Fruit fly (Drosophila melanogaster) whole organism, embryonic: ENCODE results near the gene CG17344.

Experiments
- Antp ChIP-seq: fragments of 200-800 bp; sonication (Bioruptor generic); optimal IDR thresholded peaks from 3 replicates; lab custom pipeline; 2016; ENCODE audit warnings: missing biosample characterization, missing genetic modification characterization
- B-H1 ChIP-seq: fragments of 200-800 bp; sonication (Bioruptor generic); IDR thresholded peaks from 3 replicates; pipeline ENCODE4 v1.3.6; 2022; ENCODE audit warnings: missing biosample characterization, missing genetic modification characterization
- Bteb2 ChIP-seq: fragments of 200-800 bp; sonication (Bioruptor generic); optimal IDR thresholded peaks from 2 replicates; lab custom pipeline; 2016; ENCODE audit warnings: missing biosample characterization, missing genetic modification characterization
- CG10209 ChIP-seq: fragments of 200-800 bp; sonication (Bioruptor generic); optimal IDR thresholded peaks from 3 replicates; lab custom pipeline; 2017; ENCODE audit warnings: missing biosample characterization, mild to moderate bottlenecking, missing genetic modification characterization, missing genetic modification reagents
- CG10274 ChIP-seq: fragments of 200-800 bp; sonication (Bioruptor generic); optimal IDR thresholded peaks from 3 replicates; lab custom pipeline; 2017; ENCODE audit warnings: missing biosample characterization, mild to moderate bottlenecking, missing genetic modification characterization
- CG10321 ChIP-seq: fragments of 200-800 bp; sonication (Bioruptor generic); IDR thresholded peaks from 2 replicates; pipeline ENCODE4 v1.3.6; 2022; ENCODE audit warnings: missing biosample characterization, missing genetic modification characterization
- CG11093 ChIP-seq: fragments of 200-800 bp; sonication (Bioruptor generic); IDR thresholded peaks from 3 replicates; pipeline ENCODE4 v1.3.6; 2022; ENCODE audit warnings: missing biosample characterization, missing genetic modification characterization
- CG12391 ChIP-seq: fragments of 200-800 bp; sonication (Bioruptor generic); optimal IDR thresholded peaks from 3 replicates; lab custom pipeline; 2018; ENCODE audit warnings: missing biosample characterization, mild to moderate bottlenecking, missing genetic modification characterization, moderate library complexity
- CG1602 ChIP-seq: fragments of 200-800 bp; sonication (Bioruptor generic); optimal IDR thresholded peaks from 3 replicates; lab custom pipeline; 2016; ENCODE audit warnings: missing biosample characterization, missing genetic modification characterization
- CG1603 ChIP-seq: fragments of 200-800 bp; sonication (Bioruptor generic); optimal IDR thresholded peaks from 2 replicates; lab custom pipeline; 2019; ENCODE audit warnings: missing biosample characterization, mild to moderate bottlenecking, missing genetic modification characterization, moderate library complexity
- CG16779 ChIP-seq: fragments of 200-800 bp; sonication (Bioruptor generic); IDR thresholded peaks from 2 replicates; pipeline ENCODE4 v1.3.6; 2022; ENCODE audit warnings: missing biosample characterization, missing genetic modification characterization
- CG16813 ChIP-seq: fragments of 200-800 bp; sonication (Bioruptor generic); IDR thresholded peaks from 3 replicates; pipeline ENCODE4 v1.3.6; 2022; ENCODE audit warnings: missing biosample characterization, missing genetic modification characterization; ENCODE audit not compliant: partially characterized antibody
- CG16815 ChIP-seq: fragments of 200-800 bp; sonication (Bioruptor generic); optimal IDR thresholded peaks from 3 replicates; lab custom pipeline; 2017; ENCODE audit warnings: missing biosample characterization, mild to moderate bottlenecking, missing genetic modification characterization
- CG18262 ChIP-seq: fragments of 200-800 bp; optimal IDR thresholded peaks from 3 replicates; lab custom pipeline; 2019; ENCODE audit warnings: missing biosample characterization, mild to moderate bottlenecking, missing genetic modification characterization, moderate library complexity
- CG31224 ChIP-seq: fragments of 200-800 bp; sonication (Bioruptor generic); IDR thresholded peaks from 2 replicates; pipeline ENCODE4 v1.3.6; 2022; ENCODE audit warnings: missing biosample characterization, missing genetic modification characterization
- CG3163 ChIP-seq: fragments of 200-800 bp; sonication (Bioruptor generic); optimal IDR thresholded peaks from 3 replicates; lab custom pipeline; 2016; ENCODE audit warnings: missing biosample characterization, missing genetic modification characterization
- CG33557 ChIP-seq: fragments of 200-800 bp; sonication (Bioruptor generic); optimal IDR thresholded peaks from 2 replicates; lab custom pipeline; 2019; ENCODE audit warnings: missing biosample characterization, mild to moderate bottlenecking, missing genetic modification characterization, moderate library complexity
- CG5953 ChIP-seq: fragments of 200-800 bp; sonication (Bioruptor generic); IDR thresholded peaks from 2 replicates; pipeline ENCODE4 v1.3.6; 2022; ENCODE audit warnings: missing biosample characterization, missing genetic modification characterization
- CG7928 ChIP-seq: fragments of 200-800 bp; sonication (Bioruptor generic); optimal IDR thresholded peaks from 2 replicates; lab custom pipeline; 2017; ENCODE audit warnings: missing biosample characterization, mild to moderate bottlenecking, missing genetic modification characterization
- CG9609 ChIP-seq: fragments of 200-800 bp; sonication (Bioruptor generic); optimal IDR thresholded peaks from 3 replicates; lab custom pipeline; 2016; ENCODE audit warnings: missing biosample characterization, missing genetic modification characterization
- Chrac-16 ChIP-seq: fragments of 200-800 bp; sonication (Bioruptor generic); optimal IDR thresholded peaks from 3 replicates; lab custom pipeline; 2016; ENCODE audit warnings: missing biosample characterization, missing genetic modification characterization
- D19B ChIP-seq: fragments of 200-800 bp; sonication (Bioruptor generic); optimal IDR thresholded peaks from 2 replicates; lab custom pipeline; 2017; ENCODE audit warnings: missing biosample characterization, mild to moderate bottlenecking, missing genetic modification characterization
- Deaf1 ChIP-seq: fragments of 200-800 bp; optimal IDR thresholded peaks from 3 replicates; lab custom pipeline; 2019; ENCODE audit warnings: missing biosample characterization, mild to moderate bottlenecking, missing genetic modification characterization, moderate library complexity
- Dek ChIP-seq: fragments of 200-800 bp; sonication (Bioruptor generic); optimal IDR thresholded peaks from 3 replicates; lab custom pipeline; 2019; ENCODE audit warnings: missing biosample characterization, mild to moderate bottlenecking, missing genetic modification characterization, moderate library complexity
- Dip2 ChIP-seq: fragments of 200-800 bp; sonication (Bioruptor generic); IDR thresholded peaks from 2 replicates; pipeline ENCODE4 v1.3.6; 2022; ENCODE audit warnings: missing biosample characterization, missing genetic modification characterization
- Gug ChIP-seq: fragments of 200-800 bp; sonication (Bioruptor generic); IDR thresholded peaks from 4 replicates; pipeline ENCODE4 v1.3.6; 2022; ENCODE audit warnings: missing biosample characterization, missing genetic modification characterization
- HLH3B ChIP-seq: fragments of 200-800 bp; sonication (Bioruptor generic); IDR thresholded peaks from 2 replicates; pipeline ENCODE4 v1.3.6; 2022; ENCODE audit warnings: missing biosample characterization, missing genetic modification characterization
- Hand ChIP-seq: fragments of 200-800 bp; sonication (Bioruptor generic); optimal IDR thresholded peaks from 2 replicates; lab custom pipeline; 2017; ENCODE audit warnings: mild to moderate bottlenecking, missing biosample characterization, missing genetic modification reagents, missing genetic modification characterization
- Hr51 ChIP-seq, 2 experiments: fragments of 200-800 bp; sonication (Bioruptor generic); optimal IDR thresholded peaks; 2 replicates in 1 of 2; 3 replicates in 1 of 2; lab custom pipeline; 2016 to 2018; ENCODE audit warnings: missing biosample characterization in 2 of 2, missing genetic modification characterization in 2 of 2, mild to moderate bottlenecking in 1 of 2, moderate library complexity in 1 of 2
- Jarid2 ChIP-seq: fragments of 200-800 bp; sonication (Bioruptor generic); optimal IDR thresholded peaks from 3 replicates; lab custom pipeline; 2017; ENCODE audit warnings: mild to moderate bottlenecking, missing biosample characterization, missing genetic modification reagents, missing genetic modification characterization
- Lhr ChIP-seq: fragments of 200-800 bp; sonication (Bioruptor generic); optimal IDR thresholded peaks from 3 replicates; lab custom pipeline; 2017; ENCODE audit warnings: mild to moderate bottlenecking, missing biosample characterization, missing genetic modification reagents, missing genetic modification characterization
- Nf-YC ChIP-seq: fragments of 200-800 bp; optimal IDR thresholded peaks from 3 replicates; lab custom pipeline; 2019; ENCODE audit warnings: missing biosample characterization, mild to moderate bottlenecking, missing genetic modification characterization, moderate library complexity
- Pdp1 ChIP-seq, 2 experiments: fragments of 200-800 bp; sonication (Bioruptor generic); optimal IDR thresholded peaks; 3 replicates each; lab custom pipeline; 2016; ENCODE audit warnings: missing biosample characterization in 2 of 2, missing genetic modification characterization in 2 of 2, mild to moderate bottlenecking in 1 of 2, moderate library complexity in 1 of 2
- Rx ChIP-seq: fragments of 200-800 bp; sonication (Bioruptor generic); IDR thresholded peaks from 2 replicates; pipeline ENCODE4 v1.3.6; 2022; ENCODE audit warnings: missing biosample characterization, missing genetic modification characterization
- Xrp1 ChIP-seq: fragments of 200-800 bp; sonication (Bioruptor generic); IDR thresholded peaks from 2 replicates; pipeline ENCODE4 v1.3.6; 2022; ENCODE audit warnings: missing biosample characterization, missing genetic modification characterization
- cato ChIP-seq: fragments of 200-800 bp; sonication (Bioruptor generic); optimal IDR thresholded peaks from 2 replicates; lab custom pipeline; 2016; ENCODE audit warnings: missing biosample characterization, missing genetic modification characterization, borderline replicate concordance
- chif ChIP-seq, 2 experiments: fragments of 200-800 bp; sonication (Bioruptor generic); optimal IDR thresholded peaks; 3 replicates each; lab custom pipeline; 2016; ENCODE audit warnings: missing biosample characterization in 2 of 2, missing genetic modification characterization in 2 of 2
- chinmo ChIP-seq: fragments of 200-800 bp; sonication (Bioruptor generic); IDR thresholded peaks from 4 replicates; pipeline ENCODE4 v1.3.6; 2022; ENCODE audit warnings: missing biosample characterization, missing genetic modification characterization; ENCODE audit not compliant: partially characterized antibody
- chm ChIP-seq: fragments of 200-800 bp; sonication (Bioruptor generic); IDR thresholded peaks from 2 replicates; pipeline ENCODE4 v1.3.6; 2022; ENCODE audit warnings: missing biosample characterization, missing genetic modification characterization
- croc ChIP-seq: fragments of 200-800 bp; sonication (Bioruptor generic); conservative IDR thresholded peaks from 3 replicates; pipeline ENCODE4 v1.3.6; 2022; ENCODE audit warnings: missing biosample characterization, missing genetic modification characterization
- crol ChIP-seq: fragments of 200-800 bp; sonication (Bioruptor generic); IDR thresholded peaks from 2 replicates; pipeline ENCODE4 v1.3.6; 2022; ENCODE audit warnings: missing biosample characterization, missing genetic modification characterization
- dimm ChIP-seq: fragments of 200-800 bp; sonication (Bioruptor generic); IDR thresholded peaks from 2 replicates; pipeline ENCODE4 v1.3.6; 2022; ENCODE audit warnings: missing biosample characterization, missing genetic modification characterization
- fd64A ChIP-seq: fragments of 200-800 bp; sonication (Bioruptor generic); optimal IDR thresholded peaks from 3 replicates; lab custom pipeline; 2018; ENCODE audit warnings: missing biosample characterization, mild to moderate bottlenecking, missing genetic modification characterization
- gcm ChIP-seq: fragments of 200-800 bp; sonication (Bioruptor generic); optimal IDR thresholded peaks from 2 replicates; lab custom pipeline; 2019; ENCODE audit warnings: missing biosample characterization, mild to moderate bottlenecking, missing genetic modification characterization, moderate library complexity
- ken ChIP-seq: fragments of 200-800 bp; sonication (Bioruptor generic); IDR thresholded peaks from 3 replicates; pipeline ENCODE4 v1.3.6; 2022; ENCODE audit warnings: missing biosample characterization, missing genetic modification characterization
- otp ChIP-seq: fragments of 200-800 bp; sonication (Bioruptor generic); IDR thresholded peaks from 3 replicates; pipeline ENCODE4, ENCODE4 v1.3.6; 2022; ENCODE audit warnings: missing biosample characterization, missing genetic modification characterization
- stc ChIP-seq: fragments of 200-800 bp; sonication (Bioruptor generic); IDR thresholded peaks from 2 replicates; pipeline ENCODE4 v1.3.6; 2022; ENCODE audit warnings: missing biosample characterization, missing genetic modification characterization
- tll ChIP-seq, 2 experiments: fragments of 200-800 bp in 1 of 2; fragments of >200 bp in 1 of 2; sonication (Bioruptor generic) in 1 of 2; optimal IDR thresholded peaks; 2 replicates each; lab custom pipeline; 2017 to 2019; ENCODE audit warnings: missing biosample characterization in 2 of 2, missing genetic modification characterization in 2 of 2, mild to moderate bottlenecking in 1 of 2, moderate library complexity in 1 of 2
- tna ChIP-seq: fragments of 200-800 bp; sonication (Bioruptor generic); IDR thresholded peaks from 2 replicates; pipeline ENCODE4 v1.3.6; 2022; ENCODE audit warnings: missing biosample characterization, missing genetic modification characterization; ENCODE audit not compliant: partially characterized antibody
- yki ChIP-seq: fragments of >200 bp; optimal IDR thresholded peaks from 3 replicates; lab custom pipeline; 2018
- zen ChIP-seq: fragments of 200-800 bp; sonication (Bioruptor generic); optimal IDR thresholded peaks from 3 replicates; lab custom pipeline; 2018; ENCODE audit warnings: missing biosample characterization, mild to moderate bottlenecking, missing genetic modification characterization, moderate library complexity

Gene CG17344

dm6 chr2L:19136735-19137134 is 34.9 kb downstream of the CG17344 start (continued):
- TF ChIP-seq Bteb2 = no peak
- TF ChIP-seq stc (GFP tag; lab: Robert Waterston, UW) = no peak
- no peak for TF ChIP-seq CG3163
- peak; percentile 72 for TF ChIP-seq CG18262 (tag; lab: Kevin White, UChicago)
- TF ChIP-seq tna (GFP tag; lab: Robert Waterston, UW) = no peak
- TF ChIP-seq CG7928 = no peak
- TF ChIP-seq Pdp1 (GFP tag; optimal IDR thresholded peaks at IDR 0.05; lab: Kevin White, UChicago) = peak in 1 of 2 experiments; percentile 14
- peak; percentile 61 for TF ChIP-seq CG12391 (tag; lab: Kevin White, UChicago)
- peak; percentile 49 for TF ChIP-seq Chrac-16 (GFP tag; lab: Kevin White, UChicago)
- TF ChIP-seq ken (GFP tag; lab: Robert Waterston, UW) = no peak
- TF ChIP-seq Hand = no peak
- no peak for TF ChIP-seq Dip2 (GFP tag; lab: Robert Waterston, UW)
- TF ChIP-seq CG5953 (GFP tag; lab: Robert Waterston, UW) = no peak
- TF ChIP-seq CG10321 = no peak
- TF ChIP-seq Dek = no peak
- TF ChIP-seq Xrp1 (GFP tag; lab: Robert Waterston, UW) = peak; percentile 49; the same call in 1 of the 2 replicates
- no peak for TF ChIP-seq CG11093 (GFP tag; lab: Robert Waterston, UW)
- TF ChIP-seq Antp (GFP tag; lab: Kevin White, UChicago) = no peak
- TF ChIP-seq otp (GFP tag; lab: Robert Waterston, UW) = no peak
- no peak for TF ChIP-seq Deaf1 (tag; lab: Kevin White, UChicago)
- TF ChIP-seq CG1602 (GFP tag; lab: Kevin White, UChicago) = peak; percentile 31
- TF ChIP-seq chm (GFP tag; lab: Robert Waterston, UW) = 0 out of 2 replicates have a peak, but pooled peaks have one; percentile 27
- TF ChIP-seq CG16779 (GFP tag; lab: Robert Waterston, UW) = no peak
- no peak for TF ChIP-seq Gug
- TF ChIP-seq CG10274 = no peak
- no peak for TF ChIP-seq B-H1 (GFP tag; lab: Robert Waterston, UW)
- TF ChIP-seq chif (GFP tag; optimal IDR thresholded peaks at IDR 0.05; lab: Kevin White, UChicago) = peak in 1 of 2 experiments; percentile 67
- 0 out of 4 replicates have a peak, but pooled peaks have one; percentile 33 for TF ChIP-seq chinmo
- no peak for TF ChIP-seq Nf-YC (tag; lab: Kevin White, UChicago)
- peak; percentile 37 for TF ChIP-seq CG1603
- TF ChIP-seq Lhr = no peak
- TF ChIP-seq yki = no peak
- TF ChIP-seq gcm (GFP tag; lab: Kevin White, UChicago) = peak; percentile 55
- TF ChIP-seq Hr51 (GFP tag; optimal IDR thresholded peaks at IDR 0.05; lab: Kevin White, UChicago) = no peak
- no peak for TF ChIP-seq CG31224 (GFP tag; lab: Robert Waterston, UW)
- TF ChIP-seq croc (GFP tag; lab: Robert Waterston, UW) = peak; percentile 22; the same call in 1 of the 3 replicates
- no peak for TF ChIP-seq CG16813 (GFP tag; lab: Robert Waterston, UW)
- no peak for TF ChIP-seq tll (GFP tag; optimal IDR thresholded peaks at IDR 0.05; lab: Kevin White, UChicago)
- TF ChIP-seq Jarid2 (GFP tag; lab: Kevin White, UChicago) = no peak
- TF ChIP-seq CG10209 = peak; percentile 33
- no peak for TF ChIP-seq fd64A (GFP tag; lab: Kevin White, UChicago)
- TF ChIP-seq CG33557 (GFP tag; lab: Kevin White, UChicago) = peak; percentile 49
- TF ChIP-seq CG16815 (GFP tag; lab: Kevin White, UChicago) = peak; percentile 62
- no peak for TF ChIP-seq Rx (GFP tag; lab: Robert Waterston, UW)
- TF ChIP-seq zen (tag; lab: Kevin White, UChicago) = peak; percentile 45
- no peak for TF ChIP-seq CG9609
- TF ChIP-seq dimm (GFP tag; lab: Robert Waterston, UW) = no peak
- no peak for TF ChIP-seq D19B (GFP tag; lab: Kevin White, UChicago)
- peak; percentile 86 for TF ChIP-seq crol (GFP tag; lab: Robert Waterston, UW)
- no peak for TF ChIP-seq HLH3B (GFP tag; lab: Robert Waterston, UW)
- no peak for TF ChIP-seq cato (GFP tag; lab: Kevin White, UChicago)
